Fruit fly (Drosophila melanogaster): ENCODE results near the gene Slc25A46b.

The Slc25A46b gene

dm6 chr2L:18115104-18115503 is 18.7 kb downstream of the Slc25A46b start:
- TF ChIP-seq lab (GFP tag; optimal IDR thresholded peaks at IDR 0.05) (peak; percentile 2), sug (tag; optimal IDR thresholded peaks at IDR 0.05) (peak; percentile 43), exex (tag; optimal IDR thresholded peaks at IDR 0.05) (peak; percentile 91), mirr (GFP tag; optimal IDR thresholded peaks at IDR 0.05) (peak; percentile 40), pum (GFP tag; optimal IDR thresholded peaks at IDR 0.05) (no peak), CG15269 (tag; optimal IDR thresholded peaks at IDR 0.05) (peak; percentile 1), her (GFP tag; optimal IDR thresholded peaks at IDR 0.05) (no peak), CG4404 (GFP tag; IDR thresholded peaks at IDR 0.05) (no peak), Scr (GFP tag; IDR thresholded peaks at IDR 0.05; ENCODE audit: partially characterized antibody) (no peak), sens (GFP tag) (peak; percentile 39), CG34376 (GFP tag; optimal IDR thresholded peaks at IDR 0.05) (peak; percentile 35), lola (GFP tag; optimal IDR thresholded peaks at IDR 0.05) (no peak)

- TF ChIP-seq CG6813 (GFP tag; optimal IDR thresholded peaks at IDR 0.05): no peak
- TF ChIP-seq en (GFP tag; optimal IDR thresholded peaks at IDR 0.05): no peak
- no peak for TF ChIP-seq Side (GFP tag; optimal IDR thresholded peaks at IDR 0.05)
- no peak for TF ChIP-seq dpn (GFP tag; optimal IDR thresholded peaks at IDR 0.05)
- no peak for TF ChIP-seq dmrt11E (tag; optimal IDR thresholded peaks at IDR 0.05)
- no peak for TF ChIP-seq CG6683 (GFP tag; optimal IDR thresholded peaks at IDR 0.05)
- no peak for TF ChIP-seq Spps (tag; optimal IDR thresholded peaks at IDR 0.05)
- TF ChIP-seq tna (GFP tag; IDR thresholded peaks at IDR 0.05; ENCODE audit: partially characterized antibody): no peak
- TF ChIP-seq CG1529 (GFP tag; optimal IDR thresholded peaks at IDR 0.05): no peak
- TF ChIP-seq CG14710 (tag; optimal IDR thresholded peaks at IDR 0.05): no peak
- TF ChIP-seq CG6175 (GFP tag; IDR thresholded peaks at IDR 0.05): no peak
- no peak for TF ChIP-seq CG13123 (GFP tag; optimal IDR thresholded peaks at IDR 0.05)
- no peak for TF ChIP-seq Bdp1 (GFP tag; optimal IDR thresholded peaks at IDR 0.05)
- TF ChIP-seq repo (GFP tag; optimal IDR thresholded peaks at IDR 0.05): no peak
- no peak for TF ChIP-seq bigmax (GFP tag; optimal IDR thresholded peaks at IDR 0.05)
- TF ChIP-seq CG9817 (tag; optimal IDR thresholded peaks at IDR 0.05): peak; percentile 16
- TF ChIP-seq CG10274 (GFP tag; optimal IDR thresholded peaks at IDR 0.05): no peak
- TF ChIP-seq CG10366 (GFP tag; IDR thresholded peaks at IDR 0.05): no peak
- peak; percentile 49; the same call in 1 of the 2 replicates for TF ChIP-seq Bgb (GFP tag; IDR thresholded peaks at IDR 0.05; ENCODE audit: partially characterized antibody)
- no peak for TF ChIP-seq CG12071 (GFP tag; optimal IDR thresholded peaks at IDR 0.05)
- TF ChIP-seq CG2678 (tag; optimal IDR thresholded peaks at IDR 0.05): peak; percentile 36
- no peak for TF ChIP-seq CG7372 (GFP tag; IDR thresholded peaks at IDR 0.05)
- no peak for TF ChIP-seq tio (GFP tag; optimal IDR thresholded peaks at IDR 0.05)
- TF ChIP-seq ato (GFP tag; IDR thresholded peaks at IDR 0.05; ENCODE audit: partially characterized antibody): no peak
- no peak; the same call in 2 of the 3 replicates for TF ChIP-seq Dbx (GFP tag; IDR thresholded peaks at IDR 0.05)
- TF ChIP-seq her (GFP tag; optimal IDR thresholded peaks at IDR 0.05): no peak
- TF ChIP-seq CG8944 (GFP tag; optimal IDR thresholded peaks at IDR 0.05): no peak
- no peak for TF ChIP-seq E2f1 (GFP tag; IDR thresholded peaks at IDR 0.05)
- no peak for TF ChIP-seq mirr (GFP tag; optimal IDR thresholded peaks at IDR 0.05)
- no peak for TF ChIP-seq CG12236 (GFP tag; optimal IDR thresholded peaks at IDR 0.05)
- no peak for TF ChIP-seq ranshi (GFP tag; IDR thresholded peaks at IDR 0.05)
- no peak for TF ChIP-seq so (GFP tag; IDR thresholded peaks at IDR 0.05)
- no peak for TF ChIP-seq CG9876 (GFP tag; optimal IDR thresholded peaks at IDR 0.05)
- no peak for TF ChIP-seq CG8388 (GFP tag; optimal IDR thresholded peaks at IDR 0.05)
- no peak for TF ChIP-seq crp (GFP tag; optimal IDR thresholded peaks at IDR 0.05)
- TF ChIP-seq Poxn (GFP tag; IDR thresholded peaks at IDR 0.05): no peak
- TF ChIP-seq CG31365 (tag; optimal IDR thresholded peaks at IDR 0.05): no peak
- TF ChIP-seq hbn (GFP tag; IDR thresholded peaks at IDR 0.05; ENCODE audit: partially characterized antibody): no peak
- peak in 1 of 2 experiments; percentile 64 for TF ChIP-seq Pdp1 (GFP tag; optimal IDR thresholded peaks at IDR 0.05)
Measured at dm6 chr2L:18119643-18120042, 23.3 kb downstream of the Slc25A46b start, which contains the start of gene CG5758. CG5758 (plus strand) TSS chr2L:18119995.

All from whole organism, embryonic.